Worm (Caenorhabditis elegans): Measurements from ENCODE around the gene C06C6.9.
A peak's percentile ranks its signal among the peaks of the same experiment; 100 is the strongest.
"Not testable (repeated sequence)": the region's sequence is repeated elsewhere in the genome, so short reads cannot be mapped to it uniquely, and the experiment has no call there.

C06C6.9 gene

DNA sequence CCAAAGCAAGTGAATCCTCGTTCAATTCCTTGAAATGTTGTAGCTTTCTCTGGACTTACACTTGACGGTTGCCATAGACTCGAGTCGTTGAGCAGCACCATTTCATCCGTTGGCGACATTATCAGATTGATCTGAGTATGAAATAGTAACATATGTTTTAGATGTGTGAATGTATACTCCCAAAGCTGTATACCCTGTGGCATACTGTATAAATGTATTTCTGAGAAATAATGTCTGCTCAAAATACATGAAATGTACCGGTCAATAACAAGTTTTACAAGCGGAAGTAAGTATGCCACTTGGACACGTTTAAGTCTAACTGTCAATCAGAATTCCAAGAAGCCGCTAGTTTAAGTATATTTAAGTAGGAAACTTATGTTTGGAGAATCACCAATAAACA, 13.0 kb upstream of the C06C6.9 start, which contains the start of gene str-233:
str-233 (minus strand) TSS at position 101 of the 400 bp plus-strand sequence.
- TF ChIP-seq drap-1 (GFP tag; optimal IDR thresholded peaks at IDR 0.05) (no peak), nhr-2 (tag; optimal IDR thresholded peaks at IDR 0.05) (no peak), ces-1 (GFP tag; optimal IDR thresholded peaks at IDR 0.05) (no peak), sem-2 (GFP tag; optimal IDR thresholded peaks at IDR 0.05) (no peak), nhr-28 (tag; optimal IDR thresholded peaks at IDR 0.05) (no peak), sptf-1 (tag; optimal IDR thresholded peaks at IDR 0.05) (no peak), M03D4.4 (tag; optimal IDR thresholded peaks at IDR 0.05) (no peak), unc-62 (GFP tag; optimal IDR thresholded peaks at IDR 0.05) (no peak), zip-8 (tag; optimal IDR thresholded peaks at IDR 0.05) (no peak), mep-1 (tag; optimal IDR thresholded peaks at IDR 0.05) (no peak), elt-3 (tag; optimal IDR thresholded peaks at IDR 0.05) (no peak), nhr-76 (tag; optimal IDR thresholded peaks at IDR 0.05) (no peak), nhr-12 (tag; optimal IDR thresholded peaks at IDR 0.05) (no peak), blmp-1 (tag; optimal IDR thresholded peaks at IDR 0.05) (no peak), pha-4 (tag; optimal IDR thresholded peaks at IDR 0.05) (no peak), unc-39 (tag; optimal IDR thresholded peaks at IDR 0.05) (no peak), lsy-2 (tag; optimal IDR thresholded peaks at IDR 0.05) (no peak), ztf-11 (tag; optimal IDR thresholded peaks at IDR 0.05) (no peak), ceh-43 (GFP tag; optimal IDR thresholded peaks at IDR 0.05) (no peak), ceh-83 (GFP tag; optimal IDR thresholded peaks at IDR 0.05) (no peak)

- no peak for TF ChIP-seq blmp-1 (tag; optimal IDR thresholded peaks at IDR 0.05)
- no peak for TF ChIP-seq pha-4 (tag; optimal IDR thresholded peaks at IDR 0.05)
- TF ChIP-seq elt-1 (tag; optimal IDR thresholded peaks at IDR 0.05; ENCODE audit: borderline replicate concordance, insufficient read depth): no peak
- no peak for TF ChIP-seq hlh-1 (tag; optimal IDR thresholded peaks at IDR 0.05)
- TF ChIP-seq nhr-2 (tag; optimal IDR thresholded peaks at IDR 0.05): no peak
- TF ChIP-seq bed-3 (GFP tag; optimal IDR thresholded peaks at IDR 0.05): no peak
- no peak for TF ChIP-seq sem-2 (GFP tag; optimal IDR thresholded peaks at IDR 0.05)
- no peak for TF ChIP-seq elt-3 (tag; optimal IDR thresholded peaks at IDR 0.05)
- TF ChIP-seq nhr-28 (tag; optimal IDR thresholded peaks at IDR 0.05): no peak
- TF ChIP-seq cnd-1 (tag; optimal IDR thresholded peaks at IDR 0.05): no peak
- no peak for TF ChIP-seq ceh-83 (GFP tag; optimal IDR thresholded peaks at IDR 0.05)
- no peak for TF ChIP-seq ceh-39 (tag; optimal IDR thresholded peaks at IDR 0.05)
- TF ChIP-seq unc-120 (tag; optimal IDR thresholded peaks at IDR 0.05; ENCODE audit: poor library complexity, severe bottlenecking): no peak
- no peak for TF ChIP-seq unc-39 (tag; optimal IDR thresholded peaks at IDR 0.05)
- no peak for TF ChIP-seq mep-1 (tag; optimal IDR thresholded peaks at IDR 0.05)
- TF ChIP-seq tbx-8 (GFP tag; optimal IDR thresholded peaks at IDR 0.05): no peak
- TF ChIP-seq mls-2 (tag; optimal IDR thresholded peaks at IDR 0.05): no peak
- no peak for TF ChIP-seq ceh-43 (GFP tag; optimal IDR thresholded peaks at IDR 0.05)
- no peak for TF ChIP-seq mab-5 (tag; optimal IDR thresholded peaks at IDR 0.05)
Measured at ce11 chrV:16007505-16007904, 10.9 kb upstream of the C06C6.9 start, which contains the start of gene str-231. Gene str-231 (minus strand): TSS chrV:16007605.

DNA sequence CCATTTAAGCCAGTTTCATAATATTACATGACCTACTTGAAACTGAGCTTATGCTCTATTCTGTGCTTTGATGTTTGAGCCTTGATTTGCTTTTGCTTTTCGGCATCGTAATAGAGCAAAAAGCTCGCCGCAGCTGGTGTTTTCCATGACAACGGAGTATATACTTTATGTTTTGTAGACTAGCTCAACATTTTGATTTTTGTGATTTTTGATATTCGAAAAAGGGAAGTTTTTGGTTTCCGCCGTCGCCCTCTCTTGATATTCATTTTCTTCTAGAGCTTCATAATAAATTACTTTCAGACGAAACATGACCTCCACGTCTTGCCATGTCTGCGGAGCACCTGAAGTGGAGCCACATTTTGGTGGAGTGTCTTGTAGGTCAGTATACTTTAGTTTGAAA, 5.7 kb upstream of the C06C6.9 start, which contains the start of gene nhr-63:
nhr-63 (plus strand) TSS at position 301 of the 400 bp plus-strand sequence.
- TF ChIP-seq elt-3 (tag; optimal IDR thresholded peaks at IDR 0.05) (no peak), drap-1 (GFP tag; optimal IDR thresholded peaks at IDR 0.05) (no peak), unc-120 (tag; optimal IDR thresholded peaks at IDR 0.05; ENCODE audit: poor library complexity, severe bottlenecking) (no peak), ces-1 (GFP tag; optimal IDR thresholded peaks at IDR 0.05) (no peak), unc-62 (GFP tag; optimal IDR thresholded peaks at IDR 0.05) (no peak), mls-2 (tag; optimal IDR thresholded peaks at IDR 0.05) (no peak), ceh-39 (tag; optimal IDR thresholded peaks at IDR 0.05) (no peak), nhr-237 (tag; optimal IDR thresholded peaks at IDR 0.05) (no peak), zip-8 (tag; optimal IDR thresholded peaks at IDR 0.05) (no peak), mab-5 (tag; optimal IDR thresholded peaks at IDR 0.05) (no peak), sptf-1 (tag; optimal IDR thresholded peaks at IDR 0.05) (no peak), lin-32 (GFP tag; optimal IDR thresholded peaks at IDR 0.05) (no peak), mep-1 (tag; optimal IDR thresholded peaks at IDR 0.05) (no peak)

ce11 chrV:16000433-16000832, 3.9 kb upstream of the C06C6.9 start, which contains the start of gene nhr-50:
Gene nhr-50 (minus strand): TSS chrV:16000631.
- no peak for TF ChIP-seq nhr-12 (tag; optimal IDR thresholded peaks at IDR 0.05)
- no peak for TF ChIP-seq unc-62 (GFP tag; optimal IDR thresholded peaks at IDR 0.05)
- TF ChIP-seq mls-2 (tag; optimal IDR thresholded peaks at IDR 0.05): no peak
- peak; percentile 36 for TF ChIP-seq pha-4 (tag; optimal IDR thresholded peaks at IDR 0.05)
- TF ChIP-seq ceh-83 (GFP tag; optimal IDR thresholded peaks at IDR 0.05): no peak

DNA sequence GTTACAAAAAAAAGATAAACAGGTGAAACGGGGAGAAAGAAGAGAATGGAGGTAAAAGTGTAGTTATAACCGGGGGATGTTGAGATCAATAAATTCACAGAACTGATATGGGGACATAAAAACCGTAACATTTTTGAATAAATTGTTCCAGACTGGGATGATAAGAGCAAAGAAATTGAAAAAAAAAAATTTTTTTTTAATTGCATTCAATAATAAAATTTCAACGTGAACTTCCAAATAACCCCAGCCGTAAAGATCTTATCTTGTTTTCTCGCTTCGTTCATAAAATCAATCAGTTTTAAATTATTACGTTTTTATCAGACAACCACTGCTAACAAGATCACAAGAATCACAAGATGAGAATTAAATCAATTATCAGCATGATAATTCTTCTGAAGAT, 4.7 kb downstream of the C06C6.9 start, which contains the start of gene C06C6.7:
C06C6.7 (plus strand) TSS at position 301 of the 400 bp plus-strand sequence.
- TF ChIP-seq ceh-39, nhr-2, zip-8 (tag; optimal IDR thresholded peaks at IDR 0.05): not testable (repeated sequence)
